Fruit fly (Drosophila melanogaster): ENCODE data around the gene CG18223.

CG18223 gene

DNA sequence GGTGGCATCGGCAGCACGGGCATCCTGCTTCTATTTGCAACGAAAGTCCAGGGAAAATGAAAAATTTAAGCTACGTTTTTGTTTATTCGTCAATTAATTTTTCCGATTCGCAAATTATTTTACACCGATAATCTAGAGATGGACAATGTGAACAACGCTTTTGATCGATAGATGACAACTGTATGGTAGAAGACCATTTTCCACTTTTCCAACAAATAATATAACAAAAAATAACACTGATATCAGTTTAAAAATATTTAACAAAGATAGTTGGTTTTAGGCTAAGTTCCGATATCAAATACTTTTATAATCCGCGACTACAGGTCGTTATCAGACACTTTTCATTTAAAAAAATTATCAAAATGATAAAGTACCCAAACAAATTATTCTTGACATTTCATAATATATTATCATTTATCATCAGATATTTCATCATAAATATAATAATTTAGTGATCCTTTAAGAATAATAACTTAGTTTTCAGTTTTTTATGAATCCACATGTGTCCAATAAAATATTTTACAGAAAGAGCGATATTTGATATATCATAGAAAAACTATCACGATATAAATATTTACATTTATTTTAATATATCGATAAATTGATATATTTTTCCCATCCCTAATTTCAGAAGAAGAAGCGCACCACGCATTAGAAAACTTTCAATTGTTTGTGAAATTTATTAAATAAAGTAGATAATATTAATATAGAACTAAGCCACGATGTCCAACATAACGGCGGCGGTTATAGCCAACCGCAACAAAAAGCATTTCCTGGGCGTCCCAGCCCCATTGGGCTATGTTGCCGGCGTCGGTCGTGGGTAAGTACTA is 15.1 kb downstream of the CG18223 start, which contains the start of the genes CSN1b and Prp6 (continued):
- TF ChIP-seq p53 (GFP tag; optimal IDR thresholded peaks at IDR 0.05) (no peak), crc (GFP tag; optimal IDR thresholded peaks at IDR 0.05) (no peak), Gug (GFP tag; IDR thresholded peaks at IDR 0.05) (no peak), CG14860 (GFP tag; IDR thresholded peaks at IDR 0.05; ENCODE audit: partially characterized antibody) (0 out of 3 replicates have a peak, but pooled peaks have one; percentile 48), CG32532 (GFP tag; IDR thresholded peaks at IDR 0.05) (no peak), zen2 (GFP tag; IDR thresholded peaks at IDR 0.05; ENCODE audit: partially characterized antibody) (peak; percentile 67), CG7987 (GFP tag; optimal IDR thresholded peaks at IDR 0.05) (no peak), bbx (GFP tag; IDR thresholded peaks at IDR 0.05; ENCODE audit: partially characterized antibody) (peak; percentile 51), CG9727 (GFP tag; optimal IDR thresholded peaks at IDR 0.05) (no peak), CG17328 (GFP tag; IDR thresholded peaks at IDR 0.05) (no peak), BEAF-32 (GFP tag; optimal IDR thresholded peaks at IDR 0.05) (peak; percentile 74), CG5245 (GFP tag; optimal IDR thresholded peaks at IDR 0.05) (no peak), CG4424 (GFP tag; optimal IDR thresholded peaks at IDR 0.05) (peak; percentile 33), Sry-δ (GFP tag; optimal IDR thresholded peaks at IDR 0.05) (peak; percentile 75), CG14710 (tag; optimal IDR thresholded peaks at IDR 0.05) (peak; percentile 60), Bgb (GFP tag; IDR thresholded peaks at IDR 0.05; ENCODE audit: partially characterized antibody) (peak; percentile 61), Rfx (GFP tag; IDR thresholded peaks at IDR 0.05) (peak; percentile 38; the same call in 1 of the 2 replicates), croc (GFP tag; conservative IDR thresholded peaks at IDR 0.05) (no peak), cg (GFP tag; optimal IDR thresholded peaks at IDR 0.05) (no peak), Atf3 (GFP tag; optimal IDR thresholded peaks at IDR 0.05) (no peak), sim (GFP tag; IDR thresholded peaks at IDR 0.05) (no peak), vnd (GFP tag; IDR thresholded peaks at IDR 0.05; ENCODE audit: partially characterized antibody) (peak; percentile 51; the same call in 1 of the 3 replicates), vvl (GFP tag; IDR thresholded peaks at IDR 0.05) (no peak), ATbp (GFP tag; optimal IDR thresholded peaks at IDR 0.05) (no peak), CG13894 (tag; optimal IDR thresholded peaks at IDR 0.05) (no peak), trem (tag; optimal IDR thresholded peaks at IDR 0.05) (peak; percentile 32), Scr (GFP tag; IDR thresholded peaks at IDR 0.05; ENCODE audit: partially characterized antibody) (peak; percentile 70), sug (tag; optimal IDR thresholded peaks at IDR 0.05) (no peak), Chrac-16 (GFP tag; optimal IDR thresholded peaks at IDR 0.05) (no peak), Opbp (GFP tag; IDR thresholded peaks at IDR 0.05; ENCODE audit: partially characterized antibody) (peak; percentile 48; the same call in 2 of the 3 replicates), hbn (GFP tag; IDR thresholded peaks at IDR 0.05; ENCODE audit: partially characterized antibody) (peak; percentile 31), en (GFP tag; optimal IDR thresholded peaks at IDR 0.05) (no peak), CG2129 (GFP tag; IDR thresholded peaks at IDR 0.05; ENCODE audit: partially characterized antibody) (peak; percentile 48; the same call in 1 of the 2 replicates), CG9932 (GFP tag; IDR thresholded peaks at IDR 0.05) (peak; percentile 56), Ssrp (tag; optimal IDR thresholded peaks at IDR 0.05) (no peak), CG16813 (GFP tag; IDR thresholded peaks at IDR 0.05; ENCODE audit: partially characterized antibody) (peak; percentile 60; the same call in 2 of the 3 replicates), CG2712 (tag; optimal IDR thresholded peaks at IDR 0.05) (no peak), CG4282 (GFP tag; optimal IDR thresholded peaks at IDR 0.05) (no peak), CG30403 (GFP tag; optimal IDR thresholded peaks at IDR 0.05) (peak; percentile 37), Hmr (GFP tag; optimal IDR thresholded peaks at IDR 0.05) (no peak), CG13287 (GFP tag; IDR thresholded peaks at IDR 0.05; ENCODE audit: partially characterized antibody) (peak; percentile 41), CG12391 (tag; optimal IDR thresholded peaks at IDR 0.05) (peak; percentile 41), CG17912 (GFP tag; optimal IDR thresholded peaks at IDR 0.05) (no peak), CG8388 (GFP tag; optimal IDR thresholded peaks at IDR 0.05) (no peak), Hr3 (GFP tag; optimal IDR thresholded peaks at IDR 0.05) (peak; percentile 15), Doc2 (GFP tag; IDR thresholded peaks at IDR 0.05) (no peak), slbo (GFP tag; IDR thresholded peaks at IDR 0.05) (peak; percentile 20; the same call in 1 of the 2 replicates)
